Worm (Caenorhabditis elegans) whole organism, late embryonic: Measurements from ENCODE around the gene C14A4.12.

Experiments
- fkh-10 ChIP-seq: fragments of 150-350 bp; optimal IDR thresholded peaks from 2 replicates; lab custom pipeline; 2014; ENCODE audit warnings: missing biosample characterization, missing genetic modification reagents, missing genetic modification characterization
- nhr-11 ChIP-seq: fragments of 150-350 bp; optimal IDR thresholded peaks from 2 replicates; lab custom pipeline; 2014; ENCODE audit warnings: missing biosample characterization, missing genetic modification characterization
- pha-4 ChIP-seq: fragments of 150-350 bp; optimal IDR thresholded peaks from 2 replicates; lab custom pipeline; 2018; ENCODE audit warnings: missing biosample characterization, missing genetic modification reagents, missing genetic modification characterization

ce11 chrII:10594312-10594711, 18.5 kb upstream of the C14A4.12 start:
- TF ChIP-seq pha-4 (tag; lab: Kevin White, UChicago) (no peak), fkh-10 (GFP tag; lab: Kevin White, UChicago) (no peak), nhr-11 (tag; lab: Kevin White, UChicago) (no peak)
